Fruit fly (Drosophila melanogaster) whole organism, embryonic: ENCODE measurements around the gene Cyp309a2.

ENCODE experiments used
- Atf3 ChIP-seq: fragments of 200-800 bp; sonication (Bioruptor generic); optimal IDR thresholded peaks from 3 replicates; lab custom pipeline; 2016; ENCODE audit warnings: missing biosample characterization, missing genetic modification characterization
- Atf6 ChIP-seq: fragments of 200-800 bp; sonication (Bioruptor generic); IDR thresholded peaks from 2 replicates; pipeline ENCODE4 v1.3.6; 2022; ENCODE audit warnings: missing biosample characterization, missing genetic modification characterization
- Bgb ChIP-seq: fragments of 200-800 bp; sonication (Bioruptor generic); IDR thresholded peaks from 2 replicates; pipeline ENCODE4 v1.3.6; 2022; ENCODE audit warnings: missing biosample characterization, missing genetic modification characterization; ENCODE audit not compliant: partially characterized antibody
- C15 ChIP-seq: fragments of 200-800 bp; sonication (Bioruptor generic); IDR thresholded peaks from 3 replicates; pipeline ENCODE4 v1.3.6; 2022; ENCODE audit warnings: missing biosample characterization, missing genetic modification characterization
- CG10147 ChIP-seq: fragments of 200-800 bp; sonication (Bioruptor generic); optimal IDR thresholded peaks from 2 replicates; lab custom pipeline; 2019; ENCODE audit warnings: missing biosample characterization, mild to moderate bottlenecking, missing genetic modification characterization, moderate library complexity
- CG10366 ChIP-seq: fragments of 200-800 bp; sonication (Bioruptor generic); IDR thresholded peaks from 2 replicates; pipeline ENCODE4 v1.3.6; 2022; ENCODE audit warnings: missing biosample characterization, missing genetic modification characterization
- CG10543 ChIP-seq: fragments of 200-800 bp; sonication (Bioruptor generic); optimal IDR thresholded peaks from 3 replicates; lab custom pipeline; 2017; ENCODE audit warnings: missing biosample characterization, mild to moderate bottlenecking, missing genetic modification characterization, moderate library complexity
- CG10654 ChIP-seq: fragments of 200-800 bp; sonication (Bioruptor generic); optimal IDR thresholded peaks from 2 replicates; lab custom pipeline; 2016; ENCODE audit warnings: missing biosample characterization, missing genetic modification characterization
- CG11560 ChIP-seq: fragments of 200-800 bp; sonication (Bioruptor generic); IDR thresholded peaks from 3 replicates; pipeline ENCODE4 v1.3.6; 2022; ENCODE audit warnings: missing biosample characterization, missing genetic modification characterization
- CG13296 ChIP-seq: fragments of 200-800 bp; sonication (Bioruptor generic); optimal IDR thresholded peaks from 3 replicates; lab custom pipeline; 2018; ENCODE audit warnings: missing biosample characterization, mild to moderate bottlenecking, missing genetic modification characterization
- CG13775 ChIP-seq: fragments of 200-800 bp; sonication (Bioruptor generic); optimal IDR thresholded peaks from 3 replicates; lab custom pipeline; 2017; ENCODE audit warnings: missing biosample characterization, mild to moderate bottlenecking, missing genetic modification characterization
- CG13894 ChIP-seq: fragments of 200-800 bp; sonication (Bioruptor generic); optimal IDR thresholded peaks from 3 replicates; lab custom pipeline; 2018; ENCODE audit warnings: missing biosample characterization, mild to moderate bottlenecking, missing genetic modification characterization, moderate library complexity
- CG1603 ChIP-seq: fragments of 200-800 bp; sonication (Bioruptor generic); optimal IDR thresholded peaks from 2 replicates; lab custom pipeline; 2019; ENCODE audit warnings: missing biosample characterization, mild to moderate bottlenecking, missing genetic modification characterization, moderate library complexity
- CG16815 ChIP-seq: fragments of 200-800 bp; sonication (Bioruptor generic); optimal IDR thresholded peaks from 3 replicates; lab custom pipeline; 2017; ENCODE audit warnings: missing biosample characterization, mild to moderate bottlenecking, missing genetic modification characterization
- CG18476 ChIP-seq: fragments of 200-800 bp; sonication (Bioruptor generic); optimal IDR thresholded peaks from 2 replicates; lab custom pipeline; 2016; ENCODE audit warnings: missing biosample characterization, mild to moderate bottlenecking, missing genetic modification characterization
- CG2875 ChIP-seq: fragments of 200-800 bp; sonication (Bioruptor generic); optimal IDR thresholded peaks from 2 replicates; lab custom pipeline; 2017; ENCODE audit warnings: missing biosample characterization, mild to moderate bottlenecking, missing genetic modification characterization, missing genetic modification reagents
- CG30403 ChIP-seq: fragments of 200-800 bp; sonication (Bioruptor generic); optimal IDR thresholded peaks from 3 replicates; lab custom pipeline; 2016; ENCODE audit warnings: missing biosample characterization, missing genetic modification characterization
- CG4282 ChIP-seq: fragments of 200-800 bp; sonication (Bioruptor generic); optimal IDR thresholded peaks from 2 replicates; lab custom pipeline; 2016; ENCODE audit warnings: missing biosample characterization, missing genetic modification characterization
- CG6654 ChIP-seq: fragments of 200-800 bp; sonication (Bioruptor generic); optimal IDR thresholded peaks from 2 replicates; lab custom pipeline; 2017; ENCODE audit warnings: missing biosample characterization, mild to moderate bottlenecking, missing genetic modification characterization
- CG7963 ChIP-seq: fragments of 200-800 bp; sonication (Bioruptor generic); IDR thresholded peaks from 3 replicates; pipeline ENCODE4 v1.3.6; 2022; ENCODE audit warnings: missing biosample characterization, missing genetic modification characterization; ENCODE audit not compliant: partially characterized antibody
- CG7987 ChIP-seq: fragments of 200-800 bp; sonication (Bioruptor generic); optimal IDR thresholded peaks from 2 replicates; lab custom pipeline; 2018; ENCODE audit warnings: missing biosample characterization, mild to moderate bottlenecking, missing genetic modification characterization, moderate library complexity
- CG8281 ChIP-seq: fragments of 200-800 bp; sonication (Bioruptor generic); optimal IDR thresholded peaks from 2 replicates; lab custom pipeline; 2018; ENCODE audit warnings: missing biosample characterization, mild to moderate bottlenecking, missing genetic modification characterization, moderate library complexity
- Ets97D ChIP-seq: fragments of 200-800 bp; sonication (Bioruptor generic); optimal IDR thresholded peaks from 3 replicates; lab custom pipeline; 2016; ENCODE audit warnings: missing biosample characterization, missing genetic modification characterization
- MTF-1 ChIP-seq: fragments of 200-800 bp; sonication (Bioruptor generic); optimal IDR thresholded peaks from 2 replicates; lab custom pipeline; 2018; ENCODE audit warnings: missing biosample characterization, mild to moderate bottlenecking, missing genetic modification characterization, borderline replicate concordance
- Nf-YA ChIP-seq: fragments of 200-800 bp; sonication (Bioruptor generic); IDR thresholded peaks from 2 replicates; pipeline ENCODE4 v1.3.6; 2022; ENCODE audit warnings: missing biosample characterization, missing genetic modification characterization
- Poxn ChIP-seq: fragments of 200-800 bp; sonication (Bioruptor generic); IDR thresholded peaks from 2 replicates; pipeline ENCODE4 v1.3.6; 2022; ENCODE audit warnings: missing biosample characterization, missing genetic modification characterization
- Ptx1 ChIP-seq: fragments of 200-800 bp; sonication (Bioruptor generic); IDR thresholded peaks from 2 replicates; pipeline ENCODE4 v1.3.6; 2022; ENCODE audit warnings: missing biosample characterization, missing genetic modification characterization
- Stat92E ChIP-seq, 3 experiments: fragments of >200 bp in 2 of 3; fragments of 200-800 bp in 1 of 3; sonication (Bioruptor generic) in 1 of 3; optimal IDR thresholded peaks; 2 replicates each; lab custom pipeline; 2017 to 2019; ENCODE audit warnings: missing biosample characterization in 3 of 3, missing genetic modification characterization in 3 of 3, mild to moderate bottlenecking in 1 of 3, moderate library complexity in 1 of 3
- Xbp1 ChIP-seq: fragments of 200-800 bp; sonication (Bioruptor generic); optimal IDR thresholded peaks from 3 replicates; lab custom pipeline; 2016; ENCODE audit warnings: missing biosample characterization, mild to moderate bottlenecking, missing genetic modification characterization
- ato ChIP-seq: fragments of 200-800 bp; sonication (Bioruptor generic); IDR thresholded peaks from 2 replicates; pipeline ENCODE4 v1.3.6; 2022; ENCODE audit warnings: missing biosample characterization, missing genetic modification characterization; ENCODE audit not compliant: partially characterized antibody
- btn ChIP-seq: fragments of 200-800 bp; sonication (Bioruptor generic); optimal IDR thresholded peaks from 2 replicates; lab custom pipeline; 2016; ENCODE audit warnings: missing biosample characterization, missing genetic modification characterization
- corto ChIP-seq: fragments of 200-800 bp; sonication (Bioruptor generic); optimal IDR thresholded peaks from 2 replicates; lab custom pipeline; 2016; ENCODE audit warnings: missing biosample characterization, mild to moderate bottlenecking, missing genetic modification characterization, moderate library complexity
- dan ChIP-seq: fragments of 200-800 bp; sonication (Bioruptor generic); IDR thresholded peaks from 2 replicates; pipeline ENCODE4 v1.3.6; 2022; ENCODE audit warnings: missing biosample characterization, missing genetic modification characterization
- dati ChIP-seq: fragments of 200-800 bp; sonication (Bioruptor generic); IDR thresholded peaks from 2 replicates; pipeline ENCODE4 v1.3.6; 2022; ENCODE audit warnings: missing biosample characterization, missing genetic modification characterization
- dysf ChIP-seq: fragments of 200-800 bp; sonication (Bioruptor generic); IDR thresholded peaks from 3 replicates; pipeline ENCODE4 v1.3.6; 2022; ENCODE audit warnings: missing biosample characterization, missing genetic modification characterization
- exex ChIP-seq: fragments of 200-800 bp; sonication (Bioruptor generic); optimal IDR thresholded peaks from 4 replicates; lab custom pipeline; 2018; ENCODE audit warnings: missing biosample characterization, mild to moderate bottlenecking, missing genetic modification characterization, moderate library complexity
- gfzf ChIP-seq: fragments of 200-800 bp; sonication (Bioruptor generic); optimal IDR thresholded peaks from 2 replicates; lab custom pipeline; 2016; ENCODE audit warnings: missing biosample characterization, mild to moderate bottlenecking, missing genetic modification characterization, moderate library complexity
- grn ChIP-seq: fragments of 200-800 bp; sonication (Bioruptor generic); optimal IDR thresholded peaks from 3 replicates; lab custom pipeline; 2017; ENCODE audit warnings: missing biosample characterization, missing genetic modification characterization
- jing ChIP-seq: fragments of 200-800 bp; sonication (Bioruptor generic); optimal IDR thresholded peaks from 2 replicates; lab custom pipeline; 2018; ENCODE audit warnings: missing biosample characterization, mild to moderate bottlenecking, missing genetic modification characterization
- lab ChIP-seq: fragments of 200-800 bp; sonication (Bioruptor generic); optimal IDR thresholded peaks from 3 replicates; lab custom pipeline; 2017; ENCODE audit warnings: missing biosample characterization, missing genetic modification characterization, mild to moderate bottlenecking, moderate library complexity, missing genetic modification reagents
- odd ChIP-seq: fragments of 200-800 bp; sonication (Bioruptor generic); optimal IDR thresholded peaks from 2 replicates; lab custom pipeline; 2017; ENCODE audit warnings: missing biosample characterization, mild to moderate bottlenecking, missing genetic modification characterization
- otp ChIP-seq: fragments of 200-800 bp; sonication (Bioruptor generic); IDR thresholded peaks from 3 replicates; pipeline ENCODE4, ENCODE4 v1.3.6; 2022; ENCODE audit warnings: missing biosample characterization, missing genetic modification characterization
- pzg ChIP-seq: fragments of 200-800 bp; sonication (Bioruptor generic); optimal IDR thresholded peaks from 3 replicates; lab custom pipeline; 2018; ENCODE audit warnings: missing biosample characterization, mild to moderate bottlenecking, missing genetic modification characterization, moderate library complexity
- scrt ChIP-seq: fragments of 200-800 bp; sonication (Bioruptor generic); optimal IDR thresholded peaks from 2 replicates; lab custom pipeline; 2018; ENCODE audit warnings: missing biosample characterization, mild to moderate bottlenecking, missing genetic modification characterization, moderate library complexity
- sens-2 ChIP-seq: fragments of 200-800 bp; sonication (Bioruptor generic); IDR thresholded peaks from 2 replicates; pipeline ENCODE4 v1.3.6; 2022; ENCODE audit warnings: missing biosample characterization, missing genetic modification characterization
- sima ChIP-seq: fragments of 200-800 bp; sonication (Bioruptor generic); optimal IDR thresholded peaks from 2 replicates; lab custom pipeline; 2016; ENCODE audit warnings: missing biosample characterization, missing genetic modification characterization
- slbo ChIP-seq: fragments of 200-800 bp; sonication (Bioruptor generic); IDR thresholded peaks from 2 replicates; pipeline ENCODE4 v1.3.6; 2022; ENCODE audit warnings: missing biosample characterization, missing genetic modification characterization
- slou ChIP-seq: fragments of 200-800 bp; sonication (Bioruptor generic); optimal IDR thresholded peaks from 3 replicates; lab custom pipeline; 2016; ENCODE audit warnings: missing biosample characterization, missing genetic modification characterization
- sug ChIP-seq: fragments of 200-800 bp; optimal IDR thresholded peaks from 2 replicates; lab custom pipeline; 2019; ENCODE audit warnings: missing biosample characterization, mild to moderate bottlenecking, missing genetic modification characterization, moderate library complexity
- ttk ChIP-seq: fragments of 200-800 bp; sonication (Bioruptor generic); IDR thresholded peaks from 2 replicates; pipeline ENCODE4 v2.1.2; 2022; ENCODE audit warnings: missing biosample characterization, missing genetic modification characterization

Gene Cyp309a2

dm6 chr2L:2528097-2528496 lies 44.7 kb downstream of the Cyp309a2 start (continued):
- TF ChIP-seq corto (GFP tag; lab: Kevin White, UChicago): no peak
- TF ChIP-seq MTF-1 (GFP tag; lab: Kevin White, UChicago): no peak
- TF ChIP-seq sens-2 (GFP tag; lab: Robert Waterston, UW): 0 out of 2 replicates have a peak, but pooled peaks have one; percentile 18
- TF ChIP-seq scrt (GFP tag; lab: Kevin White, UChicago): peak; percentile 8
- TF ChIP-seq dati (GFP tag; lab: Robert Waterston, UW): no peak
- TF ChIP-seq CG30403 (GFP tag; lab: Kevin White, UChicago): peak; percentile 19
- TF ChIP-seq CG6654 (GFP tag; lab: Kevin White, UChicago): no peak
- TF ChIP-seq odd (GFP tag; lab: Kevin White, UChicago): no peak
- TF ChIP-seq grn (GFP tag; lab: Kevin White, UChicago): no peak
- no peak for TF ChIP-seq CG7963 (GFP tag; lab: Robert Waterston, UW)
- TF ChIP-seq ato (GFP tag; lab: Robert Waterston, UW): no peak
- peak; percentile 12; the same call in 1 of the 2 replicates for TF ChIP-seq ttk (GFP tag; lab: Robert Waterston, UW)
- TF ChIP-seq otp (GFP tag; lab: Robert Waterston, UW): no peak
- TF ChIP-seq CG13775 (GFP tag; lab: Kevin White, UChicago): no peak
- no peak for TF ChIP-seq CG18476 (GFP tag; lab: Kevin White, UChicago)
- no peak for TF ChIP-seq Nf-YA (GFP tag; lab: Robert Waterston, UW)
- no peak for TF ChIP-seq C15 (GFP tag; lab: Robert Waterston, UW)
- TF ChIP-seq CG7987 (GFP tag; lab: Kevin White, UChicago): no peak
- TF ChIP-seq CG11560: no peak
- TF ChIP-seq CG10366 (GFP tag; lab: Robert Waterston, UW): no peak
- TF ChIP-seq CG10543 (GFP tag; lab: Kevin White, UChicago): no peak
- TF ChIP-seq dysf (GFP tag; lab: Robert Waterston, UW): 0 out of 3 replicates have a peak, but pooled peaks have one; percentile 46
- 0 out of 2 replicates have a peak, but pooled peaks have one; percentile 39 for TF ChIP-seq Atf6 (GFP tag; lab: Robert Waterston, UW)
- no peak for TF ChIP-seq btn (GFP tag; lab: Kevin White, UChicago)
- no peak for TF ChIP-seq exex (tag; lab: Kevin White, UChicago)
- no peak for TF ChIP-seq jing
- no peak for TF ChIP-seq pzg
- TF ChIP-seq Ptx1 (GFP tag; lab: Robert Waterston, UW): peak; percentile 28; the same call in 1 of the 2 replicates
- no peak for TF ChIP-seq Bgb (GFP tag; lab: Robert Waterston, UW)
- TF ChIP-seq CG2875 (GFP tag; lab: Kevin White, UChicago): no peak
- peak; percentile 59 for TF ChIP-seq lab (GFP tag; lab: Kevin White, UChicago)
- no peak for TF ChIP-seq sima (GFP tag; lab: Kevin White, UChicago)
- TF ChIP-seq Stat92E (GFP tag; optimal IDR thresholded peaks at IDR 0.05; lab: Kevin White, UChicago): no peak
- TF ChIP-seq dan (GFP tag; lab: Robert Waterston, UW): no peak
- no peak for TF ChIP-seq CG16815
- peak; percentile 32 for TF ChIP-seq Xbp1 (GFP tag; lab: Kevin White, UChicago)
- no peak for TF ChIP-seq CG10147
- TF ChIP-seq slbo (GFP tag; lab: Robert Waterston, UW): peak; percentile 23; the same call in 1 of the 2 replicates
- TF ChIP-seq Ets97D: no peak
- TF ChIP-seq gfzf (GFP tag; lab: Kevin White, UChicago): no peak
- peak; percentile 53 for TF ChIP-seq CG1603
- TF ChIP-seq CG10654 (GFP tag; lab: Kevin White, UChicago): no peak
- no peak for TF ChIP-seq sug (tag; lab: Kevin White, UChicago)
- TF ChIP-seq CG13296 (GFP tag; lab: Kevin White, UChicago): no peak
- TF ChIP-seq CG13894: no peak
- TF ChIP-seq slou (GFP tag; lab: Kevin White, UChicago): no peak
- 0 out of 2 replicates have a peak, but pooled peaks have one; percentile 7 for TF ChIP-seq Poxn (GFP tag; lab: Robert Waterston, UW)
- TF ChIP-seq CG4282 (GFP tag; lab: Kevin White, UChicago): no peak
- no peak for TF ChIP-seq Atf3 (GFP tag; lab: Kevin White, UChicago)
- no peak for TF ChIP-seq CG8281
